Worm (Caenorhabditis elegans) whole organism, midembryonic: Measurements from ENCODE around the gene sma-2.

Experiments used
- T22C8.4 ChIP-seq: fragments of 200-800 bp; sonication (Bioruptor generic); IDR thresholded peaks from 2 replicates; pipeline ENCODE4 v1.3.6; 2022; ENCODE audit warnings: missing genetic modification characterization, missing compliant biosample characterization
- cog-1 ChIP-seq: sonication (generic microtip); optimal IDR thresholded peaks from 2 replicates; lab custom pipeline; 2016; ENCODE audit warnings: missing genetic modification characterization, missing compliant biosample characterization
- flt-1 ChIP-seq: fragments of 200-800 bp; sonication (Bioruptor generic); IDR thresholded peaks from 2 replicates; pipeline ENCODE4 v1.3.6; 2022; ENCODE audit warnings: missing genetic modification characterization, missing compliant biosample characterization
- klf-2 ChIP-seq: fragments of 200-800 bp; sonication (Bioruptor generic); conservative IDR thresholded peaks from 2 replicates; pipeline ENCODE4 v1.3.6; 2022; ENCODE audit warnings: missing genetic modification reagents, missing genetic modification characterization, missing compliant biosample characterization
- med-1 ChIP-seq: sonication (generic microtip); optimal IDR thresholded peaks from 2 replicates; lab custom pipeline; 2017; ENCODE audit warnings: missing genetic modification characterization, mild to moderate bottlenecking, missing compliant biosample characterization, antibody characterized with exemption, missing genetic modification reagents; ENCODE audit not compliant: insufficient read depth
- ref-1 ChIP-seq: fragments of 200-800 bp; sonication (Bioruptor generic); conservative IDR thresholded peaks from 2 replicates; pipeline ENCODE4 v1.3.6; 2022; ENCODE audit warnings: missing genetic modification reagents, missing genetic modification characterization, missing compliant biosample characterization
- tab-1 ChIP-seq: fragments of 200-800 bp; sonication (Bioruptor generic); IDR thresholded peaks from 2 replicates; pipeline ENCODE4 v1.3.6; 2022; ENCODE audit warnings: missing genetic modification characterization, missing compliant biosample characterization
- ztf-23 ChIP-seq: fragments of 200-800 bp; sonication (Bioruptor generic); IDR thresholded peaks from 2 replicates; pipeline ENCODE4 v1.3.6; 2022; ENCODE audit warnings: missing genetic modification reagents, missing genetic modification characterization, missing compliant biosample characterization
- ztf-29 ChIP-seq: fragments of 200-800 bp; sonication (Bioruptor generic); IDR thresholded peaks from 2 replicates; pipeline ENCODE4 v1.3.6; 2022; ENCODE audit warnings: missing genetic modification reagents, missing genetic modification characterization, missing compliant biosample characterization

ce11 chrIII:8734327-8734885 is 15.1 kb upstream of the sma-2 start:
- TF ChIP-seq flt-1 (GFP tag; lab: Robert Waterston, UW) (peak; percentile 59), T22C8.4 (GFP tag; lab: Robert Waterston, UW) (no peak), ztf-23 (GFP tag; lab: Robert Waterston, UW) (no peak), tab-1 (GFP tag; lab: Robert Waterston, UW) (no peak), ztf-29 (no peak), med-1 (GFP tag; lab: Kevin White, UChicago) (no peak), klf-2 (no peak), ref-1 (no peak), cog-1 (no peak)
